Worm (Caenorhabditis elegans): ENCODE data around the gene fbxb-57.

DNA sequence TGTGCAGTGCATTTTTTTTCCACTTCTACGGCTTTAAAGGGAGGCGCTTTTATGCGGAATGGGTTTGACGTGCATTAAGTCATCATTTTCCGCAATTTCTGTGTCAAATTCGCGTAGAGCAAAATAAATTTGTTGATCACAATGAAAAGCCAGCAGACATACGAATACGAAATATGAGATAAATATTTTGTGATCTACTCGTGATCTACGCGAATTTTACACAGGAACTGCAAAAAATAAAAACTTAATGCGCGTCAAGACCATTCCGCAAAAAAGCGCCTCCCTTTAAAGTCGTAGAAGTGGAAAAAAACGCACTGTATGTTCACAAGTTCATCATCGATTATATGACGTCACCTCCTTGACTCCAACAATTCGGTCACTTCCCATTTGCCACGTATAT is 22.8 kb downstream of the fbxb-57 start, which contains the start of gene C43D7.8:
- TF ChIP-seq ceh-82 (tag; optimal IDR thresholded peaks at IDR 0.05) (no peak), unc-62 (GFP tag; optimal IDR thresholded peaks at IDR 0.05) (no peak), fkh-8 (tag; optimal IDR thresholded peaks at IDR 0.05) (no peak), jun-1 (tag; optimal IDR thresholded peaks at IDR 0.05) (no peak), lin-39 (tag; optimal IDR thresholded peaks at IDR 0.05) (no peak), C04F5.9 (tag; optimal IDR thresholded peaks at IDR 0.05) (no peak), nhr-12 (tag; optimal IDR thresholded peaks at IDR 0.05) (no peak), elt-2 (tag; optimal IDR thresholded peaks at IDR 0.05) (no peak), nhr-77 (tag; optimal IDR thresholded peaks at IDR 0.05) (no peak), pqm-1 (tag; optimal IDR thresholded peaks at IDR 0.05) (no peak), lin-14 (GFP tag; optimal IDR thresholded peaks at IDR 0.05) (no peak)
